Worm (Caenorhabditis elegans): Measurements from ENCODE around the gene C55A6.4.

C55A6.4 gene

ce11 chrV:11548914-11549406, 31.3 kb upstream of the C55A6.4 start, which contains the start of the genes F38B7.17 and F38B7.3 (continued):
- TF ChIP-seq vab-7 (GFP tag; IDR thresholded peaks at IDR 0.05) (no peak), nhr-77 (tag; optimal IDR thresholded peaks at IDR 0.05) (no peak), F49E8.2 (tag; optimal IDR thresholded peaks at IDR 0.05; ENCODE audit: borderline replicate concordance) (no peak), fos-1 (tag; optimal IDR thresholded peaks at IDR 0.05) (no peak), Y105C5A.15 (GFP tag; IDR thresholded peaks at IDR 0.05) (no peak), lin-1 (GFP tag; IDR thresholded peaks at IDR 0.05) (no peak), Y5F2A.4 (GFP tag; optimal IDR thresholded peaks at IDR 0.05) (no peak), jun-1 (tag; optimal IDR thresholded peaks at IDR 0.05) (no peak), unc-39 (tag; optimal IDR thresholded peaks at IDR 0.05) (no peak), lin-38 (GFP tag; IDR thresholded peaks at IDR 0.05) (no peak), nhr-102 (tag; optimal IDR thresholded peaks at IDR 0.05) (no peak), dmd-9 (GFP tag; IDR thresholded peaks at IDR 0.05) (no peak), dpl-1 (GFP tag; optimal IDR thresholded peaks at IDR 0.05) (peak; percentile 27), unc-130 (GFP tag; optimal IDR thresholded peaks at IDR 0.05) (no peak), ztf-7 (tag; optimal IDR thresholded peaks at IDR 0.05) (peak; percentile 7), zag-1 (tag; optimal IDR thresholded peaks at IDR 0.05) (no peak), tag-97 (GFP tag; IDR thresholded peaks at IDR 0.05) (no peak), nhr-28 (tag; optimal IDR thresholded peaks at IDR 0.05) (peak; percentile 73), F26F4.8 (GFP tag; conservative IDR thresholded peaks at IDR 0.05) (no peak), ctbp-1 (GFP tag; IDR thresholded peaks at IDR 0.05) (0 out of 2 replicates have a peak, but pooled peaks have one; percentile 44), mes-2 (tag; optimal IDR thresholded peaks at IDR 0.05; ENCODE audit: poor library complexity, severe bottlenecking) (peak; percentile 46), Y75B8A.6 (GFP tag; IDR thresholded peaks at IDR 0.05) (no peak), T20F7.1 (GFP tag; optimal IDR thresholded peaks at IDR 0.05) (peak; percentile 39), zip-2 (tag; optimal IDR thresholded peaks at IDR 0.05) (no peak), nhr-6 (tag; optimal IDR thresholded peaks at IDR 0.05) (peak; percentile 27), fkh-10 (GFP tag; optimal IDR thresholded peaks at IDR 0.05) (no peak), hlh-30 (tag; optimal IDR thresholded peaks at IDR 0.05; ENCODE audit: insufficient read depth) (peak; percentile 93), nhr-42 (GFP tag; IDR thresholded peaks at IDR 0.05) (no peak), mep-1 (tag; optimal IDR thresholded peaks at IDR 0.05) (peak; percentile 48), mdl-1 (tag; optimal IDR thresholded peaks at IDR 0.05) (peak; percentile 66 to 91), lin-13 (GFP tag; optimal IDR thresholded peaks at IDR 0.05) (no peak), zip-11 (GFP tag; IDR thresholded peaks at IDR 0.05) (no peak), lin-15B (tag; optimal IDR thresholded peaks at IDR 0.05) (no peak), hif-1 (tag; optimal IDR thresholded peaks at IDR 0.05) (no peak), nhr-11 (tag; optimal IDR thresholded peaks at IDR 0.05) (peak; percentile 60), gei-8 (GFP tag; optimal IDR thresholded peaks at IDR 0.05) (no peak), daf-16 (GFP tag; optimal IDR thresholded peaks at IDR 0.05) (no peak), daf-16 (tag; optimal IDR thresholded peaks at IDR 0.05) (peak; percentile 85), ama-1 (optimal IDR thresholded peaks at IDR 0.05) (peak; percentile 26), ZK337.2 (GFP tag; IDR thresholded peaks at IDR 0.05) (no peak), nhr-111 (GFP tag; optimal IDR thresholded peaks at IDR 0.05) (no peak), Y48G9A.11 (GFP tag; IDR thresholded peaks at IDR 0.05) (no peak), ces-1 (GFP tag; optimal IDR thresholded peaks at IDR 0.05) (no peak), aly-2 (tag; optimal IDR thresholded peaks at IDR 0.05) (no peak), ZK546.5 (tag; optimal IDR thresholded peaks at IDR 0.05) (no peak), T26A8.4 (GFP tag; IDR thresholded peaks at IDR 0.05) (no peak), mxl-2 (GFP tag; conservative IDR thresholded peaks at IDR 0.05) (no peak), skn-1 (tag; optimal IDR thresholded peaks at IDR 0.05) (no peak), ceh-28 (tag; optimal IDR thresholded peaks at IDR 0.05) (no peak), dmd-6 (GFP tag; IDR thresholded peaks at IDR 0.05) (peak; percentile 55), sdz-12 (GFP tag; optimal IDR thresholded peaks at IDR 0.05) (no peak), spr-1 (tag; optimal IDR thresholded peaks at IDR 0.05) (no peak), php-3 (GFP tag; IDR thresholded peaks at IDR 0.05) (no peak)

Data from whole organism, L4 larva.